Fruit fly (Drosophila melanogaster) whole organism, embryonic: Measurements from ENCODE around the gene CG5715.

Experiments used
- Antp ChIP-seq: fragments of 200-800 bp; sonication (Bioruptor generic); optimal IDR thresholded peaks from 3 replicates; lab custom pipeline; 2016; ENCODE audit warnings: missing biosample characterization, missing genetic modification characterization
- Atf6 ChIP-seq: fragments of 200-800 bp; sonication (Bioruptor generic); IDR thresholded peaks from 2 replicates; pipeline ENCODE4 v1.3.6; 2022; ENCODE audit warnings: missing biosample characterization, missing genetic modification characterization
- BEAF-32 ChIP-seq: fragments of 200-800 bp; sonication (Bioruptor generic); optimal IDR thresholded peaks from 3 replicates; lab custom pipeline; 2017; ENCODE audit warnings: missing biosample characterization, missing genetic modification characterization, mild to moderate bottlenecking, moderate library complexity, missing genetic modification reagents
- CG10462 ChIP-seq: fragments of 200-800 bp; sonication (Bioruptor generic); optimal IDR thresholded peaks from 2 replicates; lab custom pipeline; 2016; ENCODE audit warnings: missing biosample characterization, missing genetic modification characterization
- CG11398 ChIP-seq: fragments of 200-800 bp; sonication (Bioruptor generic); optimal IDR thresholded peaks from 2 replicates; lab custom pipeline; 2016; ENCODE audit warnings: missing biosample characterization, missing genetic modification characterization
- CG12155 ChIP-seq: fragments of 200-800 bp; sonication (Bioruptor generic); optimal IDR thresholded peaks from 3 replicates; lab custom pipeline; 2016; ENCODE audit warnings: missing biosample characterization, missing genetic modification characterization
- CG14860 ChIP-seq: fragments of 200-800 bp; sonication (Bioruptor generic); IDR thresholded peaks from 3 replicates; pipeline ENCODE4 v1.3.6; 2022; ENCODE audit warnings: missing biosample characterization, missing genetic modification characterization; ENCODE audit not compliant: partially characterized antibody
- CG15011 ChIP-seq: fragments of 200-800 bp; sonication (Bioruptor generic); optimal IDR thresholded peaks from 3 replicates; lab custom pipeline; 2018; ENCODE audit warnings: missing biosample characterization, mild to moderate bottlenecking, missing genetic modification characterization
- CG17802 ChIP-seq: fragments of 200-800 bp; sonication (Bioruptor generic); optimal IDR thresholded peaks from 2 replicates; lab custom pipeline; 2018; ENCODE audit warnings: missing biosample characterization, mild to moderate bottlenecking, missing genetic modification characterization, moderate library complexity
- CG30020 ChIP-seq: fragments of 200-800 bp; optimal IDR thresholded peaks from 2 replicates; lab custom pipeline; 2019; ENCODE audit warnings: missing biosample characterization, mild to moderate bottlenecking, missing genetic modification characterization, moderate library complexity
- CG31365 ChIP-seq: fragments of 200-800 bp; sonication (Bioruptor generic); optimal IDR thresholded peaks from 2 replicates; lab custom pipeline; 2018; ENCODE audit warnings: missing biosample characterization, mild to moderate bottlenecking, missing genetic modification characterization
- CG31441 ChIP-seq: fragments of 200-800 bp; sonication (Bioruptor generic); IDR thresholded peaks from 2 replicates; pipeline ENCODE4 v1.3.6; 2022; ENCODE audit warnings: missing biosample characterization, missing genetic modification characterization
- CG34376 ChIP-seq: fragments of 200-800 bp; sonication (Bioruptor generic); optimal IDR thresholded peaks from 2 replicates; lab custom pipeline; 2018; ENCODE audit warnings: missing biosample characterization, mild to moderate bottlenecking, missing genetic modification characterization
- CG4328 ChIP-seq: fragments of 200-800 bp; sonication (Bioruptor generic); optimal IDR thresholded peaks from 3 replicates; lab custom pipeline; 2017; ENCODE audit warnings: missing biosample characterization, missing genetic modification reagents, missing genetic modification characterization
- CG8388 ChIP-seq: fragments of 200-800 bp; sonication (Bioruptor generic); optimal IDR thresholded peaks from 2 replicates; lab custom pipeline; 2019; ENCODE audit warnings: missing biosample characterization, mild to moderate bottlenecking, missing genetic modification characterization, moderate library complexity
- CG8924 ChIP-seq: fragments of 200-800 bp; optimal IDR thresholded peaks from 3 replicates; lab custom pipeline; 2019; ENCODE audit warnings: missing biosample characterization, mild to moderate bottlenecking, missing genetic modification characterization, moderate library complexity
- CG9817 ChIP-seq: fragments of 200-800 bp; sonication (Bioruptor generic); optimal IDR thresholded peaks from 2 replicates; lab custom pipeline; 2018; ENCODE audit warnings: missing biosample characterization, mild to moderate bottlenecking, missing genetic modification characterization, moderate library complexity
- Chrac-16 ChIP-seq: fragments of 200-800 bp; sonication (Bioruptor generic); optimal IDR thresholded peaks from 3 replicates; lab custom pipeline; 2016; ENCODE audit warnings: missing biosample characterization, missing genetic modification characterization
- CoRest ChIP-seq: fragments of 200-800 bp; sonication (Bioruptor generic); optimal IDR thresholded peaks from 3 replicates; lab custom pipeline; 2018; ENCODE audit warnings: missing biosample characterization, mild to moderate bottlenecking, missing genetic modification characterization, moderate library complexity
- Doc2 ChIP-seq: fragments of 200-800 bp; sonication (Bioruptor generic); IDR thresholded peaks from 2 replicates; pipeline ENCODE4 v1.3.6; 2022; ENCODE audit warnings: missing biosample characterization, missing genetic modification characterization
- Dref ChIP-seq: fragments of 200-800 bp; sonication (Bioruptor generic); IDR thresholded peaks from 2 replicates; pipeline ENCODE4 v1.3.6; 2022; ENCODE audit warnings: missing biosample characterization, missing genetic modification characterization
- HLHmδ ChIP-seq: fragments of 200-800 bp; sonication (Bioruptor generic); optimal IDR thresholded peaks from 2 replicates; lab custom pipeline; 2018; ENCODE audit warnings: missing biosample characterization, mild to moderate bottlenecking, missing genetic modification characterization, moderate library complexity
- HmgD ChIP-seq: fragments of 200-800 bp; sonication (Bioruptor generic); optimal IDR thresholded peaks from 3 replicates; lab custom pipeline; 2016; ENCODE audit warnings: missing biosample characterization, missing genetic modification characterization
- Hr39 ChIP-seq: fragments of >200 bp; optimal IDR thresholded peaks from 2 replicates; lab custom pipeline; 2017
- Lhr ChIP-seq: fragments of 200-800 bp; sonication (Bioruptor generic); optimal IDR thresholded peaks from 3 replicates; lab custom pipeline; 2017; ENCODE audit warnings: mild to moderate bottlenecking, missing biosample characterization, missing genetic modification reagents, missing genetic modification characterization
- Lim3 ChIP-seq: fragments of 200-800 bp; sonication (Bioruptor generic); IDR thresholded peaks from 2 replicates; pipeline ENCODE4 v1.3.6; 2022; ENCODE audit warnings: missing biosample characterization, missing genetic modification characterization
- NK7.1 ChIP-seq: fragments of 200-800 bp; sonication (Bioruptor generic); optimal IDR thresholded peaks from 3 replicates; lab custom pipeline; 2016; ENCODE audit warnings: missing biosample characterization, missing genetic modification characterization
- Poxn ChIP-seq: fragments of 200-800 bp; sonication (Bioruptor generic); IDR thresholded peaks from 2 replicates; pipeline ENCODE4 v1.3.6; 2022; ENCODE audit warnings: missing biosample characterization, missing genetic modification characterization
- Sox100B ChIP-seq: fragments of 200-800 bp; sonication (Bioruptor generic); optimal IDR thresholded peaks from 3 replicates; lab custom pipeline; 2018; ENCODE audit warnings: missing biosample characterization, mild to moderate bottlenecking, missing genetic modification characterization
- Xbp1 ChIP-seq: fragments of 200-800 bp; sonication (Bioruptor generic); optimal IDR thresholded peaks from 3 replicates; lab custom pipeline; 2016; ENCODE audit warnings: missing biosample characterization, mild to moderate bottlenecking, missing genetic modification characterization
- al ChIP-seq: fragments of 200-800 bp; sonication (Bioruptor generic); IDR thresholded peaks from 2 replicates; pipeline ENCODE4 v1.3.6; 2022; ENCODE audit warnings: missing biosample characterization, missing genetic modification characterization
- ash1 ChIP-seq: fragments of 200-800 bp; sonication (Bioruptor generic); optimal IDR thresholded peaks from 2 replicates; lab custom pipeline; 2018; ENCODE audit warnings: missing biosample characterization, mild to moderate bottlenecking, missing genetic modification characterization
- cad ChIP-seq: fragments of >200 bp; optimal IDR thresholded peaks from 2 replicates; lab custom pipeline; 2017; ENCODE audit warnings: missing biosample characterization, missing genetic modification characterization
- crp ChIP-seq, 2 experiments: fragments of 200-800 bp; sonication (Bioruptor generic); optimal IDR thresholded peaks; 2 replicates in 1 of 2; 3 replicates in 1 of 2; lab custom pipeline; 2017; ENCODE audit warnings: missing biosample characterization in 2 of 2, missing genetic modification characterization in 2 of 2, mild to moderate bottlenecking in 1 of 2, moderate library complexity in 1 of 2
- gem ChIP-seq: fragments of 200-800 bp; sonication (Bioruptor generic); optimal IDR thresholded peaks from 2 replicates; lab custom pipeline; 2019; ENCODE audit warnings: missing biosample characterization, mild to moderate bottlenecking, missing genetic modification characterization, moderate library complexity
- gsb-n ChIP-seq: fragments of 200-800 bp; sonication (Bioruptor generic); optimal IDR thresholded peaks from 3 replicates; lab custom pipeline; 2018; ENCODE audit warnings: missing biosample characterization, mild to moderate bottlenecking, missing genetic modification characterization
- ind ChIP-seq: fragments of 200-800 bp; sonication (Bioruptor generic); optimal IDR thresholded peaks from 3 replicates; lab custom pipeline; 2016; ENCODE audit warnings: missing biosample characterization, missing genetic modification characterization
- jigr1 ChIP-seq: fragments of 200-800 bp; sonication (Bioruptor generic); IDR thresholded peaks from 3 replicates; pipeline ENCODE4 v1.3.6; 2022; ENCODE audit warnings: missing biosample characterization, missing genetic modification characterization
- kni ChIP-seq: fragments of 200-800 bp; sonication (Bioruptor generic); optimal IDR thresholded peaks from 3 replicates; lab custom pipeline; 2017; ENCODE audit warnings: mild to moderate bottlenecking, missing biosample characterization, missing genetic modification reagents, missing genetic modification characterization
- mirr ChIP-seq: fragments of 200-800 bp; sonication (Bioruptor generic); optimal IDR thresholded peaks from 3 replicates; lab custom pipeline; 2018; ENCODE audit warnings: missing biosample characterization, mild to moderate bottlenecking, missing genetic modification characterization
- mld ChIP-seq: fragments of 200-800 bp; sonication (Bioruptor generic); IDR thresholded peaks from 3 replicates; pipeline ENCODE4 v1.3.6; 2022; ENCODE audit warnings: missing biosample characterization, missing genetic modification characterization; ENCODE audit not compliant: partially characterized antibody
- nom ChIP-seq: fragments of 200-800 bp; sonication (Bioruptor generic); optimal IDR thresholded peaks from 2 replicates; lab custom pipeline; 2017; ENCODE audit warnings: missing biosample characterization, missing genetic modification characterization, mild to moderate bottlenecking, moderate library complexity, missing genetic modification reagents
- prd ChIP-seq, 3 experiments: fragments of >200 bp in 2 of 3; fragments of 200-800 bp in 1 of 3; sonication (Bioruptor generic) in 1 of 3; optimal IDR thresholded peaks in 2 of 3; IDR thresholded peaks in 1 of 3; 2 replicates in 2 of 3; 3 replicates in 1 of 3; pipeline versions ENCODE4 v1.3.6 to Lab custom; 2017 to 2022; ENCODE audit warnings: missing biosample characterization in 1 of 3, missing genetic modification characterization in 1 of 3
- sc ChIP-seq, 3 experiments: fragments of >200 bp in 2 of 3; fragments of 200-800 bp in 1 of 3; sonication (Bioruptor generic) in 1 of 3; optimal IDR thresholded peaks; 2 replicates in 2 of 3; 3 replicates in 1 of 3; lab custom pipeline; 2017; ENCODE audit warnings: mild to moderate bottlenecking in 1 of 3, missing biosample characterization in 1 of 3, missing genetic modification characterization in 1 of 3, missing genetic modification reagents in 1 of 3
- schlank ChIP-seq: fragments of 200-800 bp; sonication (Bioruptor generic); optimal IDR thresholded peaks from 2 replicates; lab custom pipeline; 2018; ENCODE audit warnings: missing biosample characterization, mild to moderate bottlenecking, missing genetic modification characterization
- sna ChIP-seq: fragments of 200-800 bp; sonication (Bioruptor generic); IDR thresholded peaks from 2 replicates; pipeline ENCODE4 v1.3.6; 2022; ENCODE audit warnings: missing biosample characterization, missing genetic modification characterization; ENCODE audit not compliant: partially characterized antibody
- tgo ChIP-seq: fragments of 200-800 bp; sonication (Bioruptor generic); IDR thresholded peaks from 3 replicates; pipeline ENCODE4 v1.3.6; 2022; ENCODE audit warnings: missing biosample characterization, missing genetic modification characterization

Gene CG5715

dm6 chr3R:24318217-24319082, 24.3 kb upstream of the CG5715 start, which contains the start of the genes Nab2 and BRWD3 (continued):
- TF ChIP-seq kni (GFP tag; lab: Kevin White, UChicago) (no peak), sna (peak; percentile 27; the same call in 1 of the 2 replicates), tgo (no peak), CG15011 (GFP tag; lab: Kevin White, UChicago) (no peak), Lhr (GFP tag; lab: Kevin White, UChicago) (no peak), Doc2 (no peak), BEAF-32 (GFP tag; lab: Kevin White, UChicago) (peak; percentile 76), CG11398 (no peak), prd (optimal IDR thresholded peaks at IDR 0.05; lab: Kevin White, UChicago) (no peak), prd (GFP tag; IDR thresholded peaks at IDR 0.05; lab: Robert Waterston, UW) (peak; percentile 56), Hr39 (no peak), ind (GFP tag; lab: Kevin White, UChicago) (peak; percentile 43), crp (GFP tag; optimal IDR thresholded peaks at IDR 0.05; lab: Kevin White, UChicago) (peak in 1 of 2 experiments; percentile 24), CG8924 (peak; percentile 42), mirr (GFP tag; lab: Kevin White, UChicago) (no peak), CG17802 (tag; lab: Kevin White, UChicago) (no peak), Chrac-16 (GFP tag; lab: Kevin White, UChicago) (no peak), cad (no peak), CG10462 (GFP tag; lab: Kevin White, UChicago) (no peak), gsb-n (no peak), CG34376 (GFP tag; lab: Kevin White, UChicago) (no peak), Poxn (GFP tag; lab: Robert Waterston, UW) (no peak), HmgD (GFP tag; lab: Kevin White, UChicago) (peak; percentile 27), ash1 (GFP tag; lab: Kevin White, UChicago) (no peak), sc (optimal IDR thresholded peaks at IDR 0.05; lab: Kevin White, UChicago) (no peak), sc (GFP tag; optimal IDR thresholded peaks at IDR 0.05; lab: Kevin White, UChicago) (no peak), jigr1 (GFP tag; lab: Robert Waterston, UW) (no peak), Xbp1 (GFP tag; lab: Kevin White, UChicago) (peak; percentile 58), CG9817 (tag; lab: Kevin White, UChicago) (peak; percentile 58), CG14860 (GFP tag; lab: Robert Waterston, UW) (peak; percentile 42; the same call in 2 of the 3 replicates), CoRest (tag; lab: Kevin White, UChicago) (peak; percentile 47), nom (GFP tag; lab: Kevin White, UChicago) (no peak), Dref (GFP tag; lab: Robert Waterston, UW) (peak; percentile 82), al (0 out of 2 replicates have a peak, but pooled peaks have one; percentile 34), Sox100B (GFP tag; lab: Kevin White, UChicago) (no peak), CG30020 (peak; percentile 58), CG31441 (GFP tag; lab: Robert Waterston, UW) (no peak), CG4328 (GFP tag; lab: Kevin White, UChicago) (peak; percentile 32), mld (peak; percentile 60; the same call in 1 of the 3 replicates), Lim3 (GFP tag; lab: Robert Waterston, UW) (no peak), CG12155 (GFP tag; lab: Kevin White, UChicago) (peak; percentile 39), Atf6 (GFP tag; lab: Robert Waterston, UW) (no peak), gem (tag; lab: Kevin White, UChicago) (no peak), Antp (no peak), HLHmδ (GFP tag; lab: Kevin White, UChicago) (no peak), CG8388 (GFP tag; lab: Kevin White, UChicago) (no peak), schlank (tag; lab: Kevin White, UChicago) (no peak), NK7.1 (no peak), CG31365 (tag; lab: Kevin White, UChicago) (no peak)
